Worm (Caenorhabditis elegans) whole organism, early embryonic: ENCODE measurements around the gene F46B6.12.
A peak's percentile ranks its signal among the peaks of the same experiment; 100 is the strongest.

Experiments
- B0310.2 ChIP-seq: sonication (generic microtip); optimal IDR thresholded peaks from 2 replicates; lab custom pipeline; 2016; ENCODE audit warnings: mild to moderate bottlenecking, missing genetic modification characterization, missing compliant biosample characterization
- F13C5.2 ChIP-seq: sonication (generic microtip); optimal IDR thresholded peaks from 2 replicates; lab custom pipeline; 2017; ENCODE audit warnings: mild to moderate bottlenecking, missing genetic modification characterization, inconsistent platforms, missing compliant biosample characterization
- aly-1 ChIP-seq: sonication (generic microtip); optimal IDR thresholded peaks from 2 replicates; lab custom pipeline; 2016; ENCODE audit warnings: missing genetic modification characterization, missing compliant biosample characterization
- ama-1 ChIP-seq: fragments of 150-350 bp; optimal IDR thresholded peaks from 2 replicates; lab custom pipeline; 2014
- ceh-13 ChIP-seq: fragments of 200-800 bp; sonication (Bioruptor generic); optimal IDR thresholded peaks from 2 replicates; lab custom pipeline; 2018; ENCODE audit warnings: mild to moderate bottlenecking, missing genetic modification characterization, missing compliant biosample characterization
- ceh-36 ChIP-seq: sonication (generic microtip); optimal IDR thresholded peaks from 2 replicates; lab custom pipeline; 2016; ENCODE audit warnings: missing genetic modification characterization, inconsistent platforms, missing compliant biosample characterization
- ets-7 ChIP-seq: sonication (generic microtip); optimal IDR thresholded peaks from 2 replicates; lab custom pipeline; 2016; ENCODE audit warnings: missing genotype, missing genetic modification characterization, missing compliant biosample characterization
- flt-1 ChIP-seq: fragments of 200-800 bp; sonication (Bioruptor generic); IDR thresholded peaks from 2 replicates; pipeline ENCODE4 v1.3.6; 2022; ENCODE audit warnings: missing genetic modification characterization, missing compliant biosample characterization
- hmbx-1 ChIP-seq: sonication (generic microtip); optimal IDR thresholded peaks from 2 replicates; lab custom pipeline; 2016; ENCODE audit warnings: mild to moderate bottlenecking, missing genetic modification characterization, missing compliant biosample characterization
- hmg-4 ChIP-seq: fragments of 200-800 bp; sonication (Bioruptor generic); optimal IDR thresholded peaks from 2 replicates; lab custom pipeline; 2018; ENCODE audit warnings: mild to moderate bottlenecking, missing genetic modification characterization, missing compliant biosample characterization
- hnd-1 ChIP-seq: sonication (generic microtip); optimal IDR thresholded peaks from 2 replicates; lab custom pipeline; 2016; ENCODE audit warnings: missing genetic modification characterization, missing compliant biosample characterization
- pes-1 ChIP-seq: fragments of 200-800 bp; sonication (Bioruptor generic); IDR thresholded peaks from 2 replicates; pipeline ENCODE4 v1.3.6; 2022; ENCODE audit warnings: missing genetic modification reagents, missing genetic modification characterization, missing compliant biosample characterization
- scrt-1 ChIP-seq: fragments of 200-800 bp; sonication (Bioruptor generic); IDR thresholded peaks from 2 replicates; pipeline ENCODE4 v1.3.6; 2022; ENCODE audit warnings: missing genetic modification characterization, missing compliant biosample characterization
- sea-1 ChIP-seq: fragments of 200-800 bp; sonication (Bioruptor generic); conservative IDR thresholded peaks from 2 replicates; pipeline ENCODE4 v1.3.6; 2022; ENCODE audit warnings: missing genetic modification characterization, missing compliant biosample characterization
- tbx-11 ChIP-seq: fragments of 200-800 bp; sonication (Bioruptor generic); IDR thresholded peaks from 2 replicates; pipeline ENCODE4 v1.3.6; 2022; ENCODE audit warnings: missing genetic modification characterization, missing compliant biosample characterization
- tbx-37 ChIP-seq: fragments of 200-800 bp; sonication (Bioruptor generic); conservative IDR thresholded peaks from 2 replicates; pipeline ENCODE4 v1.3.6; 2022; ENCODE audit warnings: missing genetic modification reagents, missing genetic modification characterization, missing compliant biosample characterization
- tra-4 ChIP-seq: sonication (generic microtip); optimal IDR thresholded peaks from 2 replicates; lab custom pipeline; 2017; ENCODE audit warnings: missing genetic modification characterization, missing compliant biosample characterization

The F46B6.12 gene

ce11 chrV:9789657-9790261 lies 14.1 kb upstream of the F46B6.12 start, which contains the start of gene ztf-7:
Gene ztf-7, minus strand, starts transcription at chrV:9789707.
- no peak for TF ChIP-seq flt-1
- no peak for TF ChIP-seq tra-4
- no peak for TF ChIP-seq pes-1 (GFP tag; lab: Robert Waterston, UW)
- TF ChIP-seq F13C5.2, result peak; percentile 46
- TF ChIP-seq B0310.2 (tag; lab: Kevin White, UChicago), result no peak
- no peak for TF ChIP-seq tbx-37
- no peak for TF ChIP-seq ceh-13 (GFP tag; lab: Kevin White, UChicago)
- no peak for TF ChIP-seq hnd-1

- peak; percentile 44 for TF ChIP-seq ama-1 (lab: Kevin White, UChicago)
- no peak for TF ChIP-seq flt-1
Measured at ce11 chrV:9786721-9787131, 11.1 kb upstream of the F46B6.12 start, which contains the start of gene F46B6.6. Gene F46B6.6, minus strand, starts transcription at chrV:9786868.

ce11 chrV:9784215-9784614 lies 8.6 kb upstream of the F46B6.12 start:
- TF ChIP-seq flt-1, result no peak
- no peak for TF ChIP-seq hmbx-1 (tag; lab: Kevin White, UChicago)
- no peak for TF ChIP-seq ets-7 (tag; lab: Kevin White, UChicago)
- no peak for TF ChIP-seq tra-4
- TF ChIP-seq ama-1 (lab: Kevin White, UChicago), result no peak
- TF ChIP-seq ceh-36 (tag; lab: Kevin White, UChicago), result no peak
- no peak for TF ChIP-seq aly-1 (tag; lab: Kevin White, UChicago)
- no peak for TF ChIP-seq F13C5.2
- TF ChIP-seq ceh-13 (GFP tag; lab: Kevin White, UChicago), result no peak
- no peak for TF ChIP-seq sea-1 (GFP tag; lab: Robert Waterston, UW)

- no peak for TF ChIP-seq B0310.2 (tag; lab: Kevin White, UChicago)
- no peak for TF ChIP-seq tra-4
- no peak for TF ChIP-seq ceh-13 (GFP tag; lab: Kevin White, UChicago)
- no peak for TF ChIP-seq tbx-37
- no peak for TF ChIP-seq F13C5.2
- no peak for TF ChIP-seq hmg-4 (GFP tag; lab: Kevin White, UChicago)
Measured at ce11 chrV:9782969-9783368, 7.3 kb upstream of the F46B6.12 start, which contains the start of gene F46B6.5. Gene F46B6.5, minus strand, starts transcription at chrV:9783069.

- TF ChIP-seq tra-4 (no peak), hmg-4 (GFP tag; lab: Kevin White, UChicago) (no peak), sea-1 (GFP tag; lab: Robert Waterston, UW) (no peak), ceh-13 (GFP tag; lab: Kevin White, UChicago) (no peak), ama-1 (lab: Kevin White, UChicago) (no peak)
Measured at ce11 chrV:9782045-9782444, 6.4 kb upstream of the F46B6.12 start.

- TF ChIP-seq F13C5.2 (no peak), ama-1 (lab: Kevin White, UChicago) (no peak)
Measured at ce11 chrV:9779418-9779817, 3.8 kb upstream of the F46B6.12 start, which contains the start of gene F46B6.4. Gene F46B6.4, minus strand, starts transcription at chrV:9779518.

ce11 chrV:9777645-9778044 lies 2.0 kb upstream of the F46B6.12 start, which contains the start of gene smg-4:
Gene smg-4, minus strand, starts transcription at chrV:9777745.
- TF ChIP-seq pes-1 (GFP tag; lab: Robert Waterston, UW), result no peak
- no peak for TF ChIP-seq ceh-13 (GFP tag; lab: Kevin White, UChicago)
- TF ChIP-seq ceh-36 (tag; lab: Kevin White, UChicago), result no peak
- TF ChIP-seq tra-4, result no peak
- no peak for TF ChIP-seq sea-1 (GFP tag; lab: Robert Waterston, UW)
- no peak for TF ChIP-seq F13C5.2
- TF ChIP-seq tbx-37, result no peak
- TF ChIP-seq aly-1 (tag; lab: Kevin White, UChicago), result no peak
- no peak for TF ChIP-seq flt-1
- TF ChIP-seq scrt-1 (GFP tag; lab: Robert Waterston, UW), result no peak
- no peak for TF ChIP-seq hmg-4 (GFP tag; lab: Kevin White, UChicago)
- TF ChIP-seq ama-1 (lab: Kevin White, UChicago), result no peak
- no peak for TF ChIP-seq B0310.2 (tag; lab: Kevin White, UChicago)
- TF ChIP-seq tbx-11 (GFP tag; lab: Robert Waterston, UW), result no peak
- TF ChIP-seq hnd-1, result no peak
- no peak for TF ChIP-seq hmbx-1 (tag; lab: Kevin White, UChicago)
- TF ChIP-seq ets-7 (tag; lab: Kevin White, UChicago), result no peak

ce11 chrV:9771970-9772369 lies 3.7 kb downstream of the F46B6.12 start, which contains the start of gene F46B6.2:
Gene F46B6.2, plus strand, starts transcription at chrV:9772285.
- no peak for TF ChIP-seq B0310.2 (tag; lab: Kevin White, UChicago)
- TF ChIP-seq ceh-13 (GFP tag; lab: Kevin White, UChicago), result no peak
- no peak for TF ChIP-seq tra-4
- no peak for TF ChIP-seq tbx-11 (GFP tag; lab: Robert Waterston, UW)
- TF ChIP-seq ama-1 (lab: Kevin White, UChicago), result no peak
- TF ChIP-seq sea-1 (GFP tag; lab: Robert Waterston, UW), result no peak
- TF ChIP-seq ets-7 (tag; lab: Kevin White, UChicago), result no peak
- TF ChIP-seq ceh-36 (tag; lab: Kevin White, UChicago), result no peak
- TF ChIP-seq pes-1 (GFP tag; lab: Robert Waterston, UW), result no peak
- no peak for TF ChIP-seq tbx-37
- TF ChIP-seq hmg-4 (GFP tag; lab: Kevin White, UChicago), result no peak
- TF ChIP-seq F13C5.2, result no peak
- no peak for TF ChIP-seq scrt-1 (GFP tag; lab: Robert Waterston, UW)
- TF ChIP-seq hnd-1, result no peak
- TF ChIP-seq hmbx-1 (tag; lab: Kevin White, UChicago), result no peak
- no peak for TF ChIP-seq flt-1
- no peak for TF ChIP-seq aly-1 (tag; lab: Kevin White, UChicago)
